Worm (Caenorhabditis elegans): ENCODE results near the gene C26B9.6.

DNA sequence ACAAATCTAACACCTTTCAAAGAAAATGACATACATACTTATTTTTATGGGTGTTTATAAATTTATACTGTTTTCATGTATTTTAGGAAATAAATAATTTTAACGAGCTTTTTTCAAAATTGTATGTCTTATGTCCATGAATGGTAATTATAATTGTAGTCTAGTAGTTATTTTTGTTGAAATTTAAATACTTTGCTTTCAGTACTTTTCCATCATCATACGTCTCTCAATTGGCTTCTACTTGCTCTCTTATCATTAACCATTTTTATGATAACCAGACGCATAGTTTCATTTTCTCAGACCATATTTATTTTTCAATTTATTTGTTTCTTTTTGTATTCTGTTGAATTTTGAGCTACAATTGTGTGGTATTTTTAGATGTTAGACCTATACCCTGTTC lies 30.2 kb upstream of the C26B9.6 start, which contains the start of gene F35C8.5:
- TF ChIP-seq unc-39 (tag; optimal IDR thresholded peaks at IDR 0.05), result no peak
- no peak for TF ChIP-seq ztf-11 (tag; optimal IDR thresholded peaks at IDR 0.05)
- TF ChIP-seq unc-62 (GFP tag; optimal IDR thresholded peaks at IDR 0.05), result no peak
- no peak for TF ChIP-seq ces-1 (GFP tag; optimal IDR thresholded peaks at IDR 0.05)
- TF ChIP-seq snpc-4 (tag; optimal IDR thresholded peaks at IDR 0.05), result no peak
